Worm (Caenorhabditis elegans): ENCODE measurements around the gene T02E9.5.
A peak's percentile ranks its signal among the peaks of the same experiment; 100 is the strongest.

Gene T02E9.5

DNA sequence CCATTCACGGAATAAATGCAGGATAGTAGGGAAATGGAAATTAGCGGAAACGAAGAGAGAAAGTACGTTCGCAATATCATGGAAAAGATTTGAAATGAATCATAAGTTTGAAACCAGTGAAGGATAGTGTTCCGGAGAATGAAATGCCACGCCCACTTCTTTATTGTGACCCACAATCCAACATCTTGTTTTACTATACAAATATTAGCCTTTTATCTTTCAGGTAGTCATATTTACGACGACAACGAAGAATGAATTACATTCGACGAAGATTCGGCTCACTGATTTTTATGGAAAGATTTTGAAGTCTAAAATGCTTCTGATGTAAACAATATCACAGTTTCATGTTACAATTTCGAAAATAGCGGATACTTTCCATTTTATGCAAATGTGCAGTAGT lies 25.2 kb upstream of the T02E9.5 start, which contains the start of gene cutl-18:
TSS of gene cutl-18 (minus strand) at position 101 of the 400 bp plus-strand sequence.
- TF ChIP-seq pes-1 (GFP tag; IDR thresholded peaks at IDR 0.05) (no peak), ets-7 (tag; optimal IDR thresholded peaks at IDR 0.05) (no peak), scrt-1 (GFP tag; IDR thresholded peaks at IDR 0.05) (no peak), sea-1 (GFP tag; conservative IDR thresholded peaks at IDR 0.05) (no peak), ama-1 (optimal IDR thresholded peaks at IDR 0.05) (no peak), tbx-37 (GFP tag; conservative IDR thresholded peaks at IDR 0.05) (no peak), F13C5.2 (tag; optimal IDR thresholded peaks at IDR 0.05) (no peak), tbx-11 (GFP tag; IDR thresholded peaks at IDR 0.05) (no peak), B0310.2 (tag; optimal IDR thresholded peaks at IDR 0.05) (no peak), aly-1 (tag; optimal IDR thresholded peaks at IDR 0.05) (no peak), hnd-1 (tag; optimal IDR thresholded peaks at IDR 0.05) (no peak), ceh-36 (tag; optimal IDR thresholded peaks at IDR 0.05) (no peak), ceh-13 (GFP tag; optimal IDR thresholded peaks at IDR 0.05) (no peak)

DNA sequence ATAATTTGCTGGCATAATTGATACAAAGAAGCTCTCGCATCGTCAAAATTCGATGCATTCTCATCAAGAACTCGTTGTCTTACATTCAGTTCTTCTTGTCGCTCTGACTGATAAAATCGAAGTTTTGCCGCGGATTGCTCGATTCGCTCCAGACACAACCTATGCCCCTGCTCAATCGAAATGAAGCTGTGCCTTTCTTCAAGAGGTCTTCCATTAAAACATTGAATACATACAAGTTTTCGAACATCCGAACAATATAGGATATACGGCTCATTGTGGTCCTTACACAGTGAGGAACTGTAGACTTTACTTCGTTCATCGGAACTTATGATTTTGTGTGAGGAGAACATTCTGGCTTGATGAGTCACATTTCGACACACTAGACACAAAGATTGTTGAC lies 21.2 kb upstream of the T02E9.5 start:
- TF ChIP-seq flt-1 (GFP tag; IDR thresholded peaks at IDR 0.05) (no peak), ets-7 (tag; optimal IDR thresholded peaks at IDR 0.05) (no peak), hmg-4 (GFP tag; optimal IDR thresholded peaks at IDR 0.05) (no peak), pes-1 (GFP tag; IDR thresholded peaks at IDR 0.05) (no peak), aly-1 (tag; optimal IDR thresholded peaks at IDR 0.05) (no peak), F13C5.2 (tag; optimal IDR thresholded peaks at IDR 0.05) (no peak), scrt-1 (GFP tag; IDR thresholded peaks at IDR 0.05) (no peak), ama-1 (optimal IDR thresholded peaks at IDR 0.05) (no peak), tbx-37 (GFP tag; conservative IDR thresholded peaks at IDR 0.05) (no peak), tbx-11 (GFP tag; IDR thresholded peaks at IDR 0.05) (no peak)

DNA sequence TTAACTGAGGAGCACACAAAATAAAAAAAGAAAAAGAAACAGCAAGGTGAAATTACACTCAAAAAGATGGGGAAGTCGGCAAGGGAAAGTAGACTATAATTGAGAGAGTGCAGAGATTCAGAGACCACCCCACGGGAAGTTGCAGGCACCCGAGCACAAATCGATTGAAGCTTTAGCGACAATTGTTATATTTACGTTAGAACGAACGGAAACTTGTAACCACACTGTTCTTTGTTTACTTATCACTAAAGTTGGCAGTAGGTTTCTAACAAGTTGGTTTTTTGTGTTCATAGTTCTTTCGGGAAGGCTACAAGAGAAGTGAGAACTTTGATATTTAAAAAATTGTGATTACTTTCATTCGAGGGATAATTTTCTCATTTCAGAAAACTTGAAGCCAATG lies 20.3 kb upstream of the T02E9.5 start, which contains the start of gene F47G9.4:
TSS of gene F47G9.4 (minus strand) at position 98 of the 400 bp plus-strand sequence.
- no peak for TF ChIP-seq B0310.2 (tag; optimal IDR thresholded peaks at IDR 0.05)
- TF ChIP-seq ceh-13 (GFP tag; optimal IDR thresholded peaks at IDR 0.05), result no peak
- no peak for TF ChIP-seq F13C5.2 (tag; optimal IDR thresholded peaks at IDR 0.05)
- TF ChIP-seq hmbx-1 (tag; optimal IDR thresholded peaks at IDR 0.05), result no peak

DNA sequence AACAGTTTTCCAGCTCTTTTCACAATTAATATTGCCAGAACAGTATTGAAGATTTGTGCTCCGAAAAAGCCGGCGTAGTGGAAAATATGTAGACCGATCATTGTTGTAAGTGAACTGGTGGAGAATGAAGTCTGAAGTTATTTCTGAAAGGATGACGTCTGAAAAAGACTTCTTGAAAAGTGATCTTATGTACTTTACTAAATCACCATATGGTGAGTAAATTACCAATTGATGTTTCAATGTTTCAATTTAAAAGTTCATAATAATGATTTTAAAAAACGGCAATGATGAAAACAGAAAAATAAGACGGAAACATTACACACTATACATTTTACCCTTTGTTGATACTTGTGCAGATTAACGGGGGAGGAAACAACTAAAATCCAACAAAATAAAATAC lies 18.3 kb upstream of the T02E9.5 start, which contains the start of gene str-141:
TSS of gene str-141 (minus strand) at position 101 of the 400 bp plus-strand sequence.
- TF ChIP-seq tbx-11 (GFP tag; IDR thresholded peaks at IDR 0.05), result no peak
- no peak for TF ChIP-seq tbx-37 (GFP tag; conservative IDR thresholded peaks at IDR 0.05)
- TF ChIP-seq tra-4 (tag; optimal IDR thresholded peaks at IDR 0.05), result no peak
- TF ChIP-seq ets-7 (tag; optimal IDR thresholded peaks at IDR 0.05), result no peak
- no peak for TF ChIP-seq pes-1 (GFP tag; IDR thresholded peaks at IDR 0.05)
- TF ChIP-seq hmg-4 (GFP tag; optimal IDR thresholded peaks at IDR 0.05), result no peak
- TF ChIP-seq ceh-13 (GFP tag; optimal IDR thresholded peaks at IDR 0.05), result no peak

DNA sequence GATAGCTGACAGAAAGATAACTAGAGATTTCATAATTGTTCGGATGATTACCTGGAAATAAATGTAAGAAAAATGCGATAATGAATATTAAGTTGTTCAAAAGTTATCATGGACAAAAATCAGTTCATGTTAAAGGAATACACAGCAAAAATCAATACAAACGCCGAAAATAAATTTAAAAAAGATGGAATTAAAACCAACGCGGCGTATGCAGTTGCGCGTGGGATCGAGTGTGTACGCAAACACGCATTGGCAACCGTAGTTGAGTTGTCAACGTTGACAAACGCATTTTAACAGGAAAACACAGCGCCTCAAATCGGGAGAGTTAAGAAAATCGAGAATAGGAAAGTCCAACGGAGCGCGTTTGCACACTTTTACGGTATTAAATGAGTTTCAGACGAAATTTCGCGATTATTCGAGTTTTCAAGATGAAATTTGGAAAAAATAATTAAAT lies 15.1 kb upstream of the T02E9.5 start, which contains the start of gene tmed-10:
TSS of gene tmed-10 (minus strand) at position 51 of the 454 bp plus-strand sequence.
- TF ChIP-seq ceh-13 (GFP tag; optimal IDR thresholded peaks at IDR 0.05) (no peak), tbx-37 (GFP tag; conservative IDR thresholded peaks at IDR 0.05) (no peak), F13C5.2 (tag; optimal IDR thresholded peaks at IDR 0.05) (no peak), flt-1 (GFP tag; IDR thresholded peaks at IDR 0.05) (peak; percentile 50; the same call in 1 of the 2 replicates), ets-7 (tag; optimal IDR thresholded peaks at IDR 0.05) (no peak), B0310.2 (tag; optimal IDR thresholded peaks at IDR 0.05) (no peak), sea-1 (GFP tag; conservative IDR thresholded peaks at IDR 0.05) (no peak)

DNA sequence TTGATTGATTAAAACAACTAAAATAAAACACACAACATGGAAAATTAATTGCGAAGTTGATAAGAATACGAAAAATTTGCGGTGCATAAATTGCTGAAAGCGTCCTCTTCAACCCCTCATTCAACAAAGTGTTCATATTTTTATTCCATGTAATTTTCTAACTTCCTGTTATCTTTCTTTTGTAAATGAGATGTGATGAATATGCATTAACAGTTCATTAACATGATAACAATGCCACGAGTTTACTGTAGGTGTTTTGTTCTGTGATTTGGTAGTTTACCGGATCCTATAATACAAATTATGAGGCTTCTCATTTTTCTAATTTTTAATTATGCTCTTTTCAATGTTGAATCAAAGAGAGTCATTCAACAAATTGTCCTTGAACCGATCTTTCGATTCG lies 12.9 kb upstream of the T02E9.5 start, which contains the start of gene F47G9.6:
TSS of gene F47G9.6 (plus strand) at position 301 of the 400 bp plus-strand sequence.
- TF ChIP-seq flt-1 (GFP tag; IDR thresholded peaks at IDR 0.05) (no peak), tbx-11 (GFP tag; IDR thresholded peaks at IDR 0.05) (no peak), ama-1 (optimal IDR thresholded peaks at IDR 0.05) (no peak), hnd-1 (tag; optimal IDR thresholded peaks at IDR 0.05) (no peak), aly-1 (tag; optimal IDR thresholded peaks at IDR 0.05) (no peak), sea-1 (GFP tag; conservative IDR thresholded peaks at IDR 0.05) (no peak), ceh-36 (tag; optimal IDR thresholded peaks at IDR 0.05) (no peak), pes-1 (GFP tag; IDR thresholded peaks at IDR 0.05) (no peak), B0310.2 (tag; optimal IDR thresholded peaks at IDR 0.05) (no peak), tbx-37 (GFP tag; conservative IDR thresholded peaks at IDR 0.05) (no peak), scrt-1 (GFP tag; IDR thresholded peaks at IDR 0.05) (no peak)

DNA sequence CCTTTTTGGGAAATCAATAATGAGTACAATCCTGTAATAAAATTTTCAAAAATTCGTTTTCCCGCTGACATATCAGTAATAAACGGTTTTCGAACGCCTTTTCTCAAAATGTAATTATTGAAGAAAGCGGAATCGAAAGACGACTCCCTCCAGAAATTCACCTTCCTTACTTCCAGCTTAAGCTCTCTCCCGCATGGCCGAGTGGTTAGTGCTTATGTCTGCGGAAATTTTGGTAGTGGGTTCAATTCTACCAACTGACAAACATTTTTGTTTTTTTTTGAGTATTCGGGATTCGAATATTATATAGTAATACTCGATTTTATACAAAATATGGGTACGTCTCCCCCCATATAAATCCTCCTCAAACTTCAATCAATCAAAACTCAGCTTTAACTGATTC lies 10.2 kb upstream of the T02E9.5 start:
- TF ChIP-seq flt-1 (GFP tag; IDR thresholded peaks at IDR 0.05), result 0 out of 2 replicates have a peak, but pooled peaks have one; percentile 30

DNA sequence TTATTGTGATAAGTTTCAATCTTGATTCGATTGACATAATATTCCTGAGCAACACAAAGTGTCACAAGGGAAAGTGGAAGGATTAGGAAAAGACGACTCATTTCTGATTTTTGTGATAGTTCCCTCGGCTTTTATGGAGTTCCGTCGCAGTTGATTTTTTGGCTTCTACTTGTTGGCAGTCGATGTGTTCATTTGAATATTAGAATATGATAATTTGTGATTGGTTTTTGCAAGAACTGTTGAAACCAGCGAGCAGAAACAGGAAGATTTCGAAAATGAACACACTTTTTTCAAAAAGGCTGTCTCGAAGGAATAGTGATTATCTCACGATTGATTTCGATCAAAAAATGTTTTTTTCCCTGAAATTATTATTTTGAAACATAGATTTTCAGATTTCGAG lies 7.8 kb upstream of the T02E9.5 start, which contains the start of gene T02E9.6:
TSS of gene T02E9.6 (minus strand) at position 101 of the 400 bp plus-strand sequence.
- TF ChIP-seq hmg-4 (GFP tag; optimal IDR thresholded peaks at IDR 0.05), result no peak
- no peak for TF ChIP-seq aly-1 (tag; optimal IDR thresholded peaks at IDR 0.05)
- TF ChIP-seq ceh-36 (tag; optimal IDR thresholded peaks at IDR 0.05), result no peak
- TF ChIP-seq tra-4 (tag; optimal IDR thresholded peaks at IDR 0.05), result no peak
- TF ChIP-seq pes-1 (GFP tag; IDR thresholded peaks at IDR 0.05), result no peak
- TF ChIP-seq F13C5.2 (tag; optimal IDR thresholded peaks at IDR 0.05), result no peak
- no peak for TF ChIP-seq ceh-13 (GFP tag; optimal IDR thresholded peaks at IDR 0.05)
- no peak for TF ChIP-seq tbx-11 (GFP tag; IDR thresholded peaks at IDR 0.05)
- TF ChIP-seq ama-1 (optimal IDR thresholded peaks at IDR 0.05), result no peak
- no peak for TF ChIP-seq sea-1 (GFP tag; conservative IDR thresholded peaks at IDR 0.05)
- no peak for TF ChIP-seq flt-1 (GFP tag; IDR thresholded peaks at IDR 0.05)
- TF ChIP-seq tbx-37 (GFP tag; conservative IDR thresholded peaks at IDR 0.05), result no peak
- TF ChIP-seq scrt-1 (GFP tag; IDR thresholded peaks at IDR 0.05), result no peak
- TF ChIP-seq ets-7 (tag; optimal IDR thresholded peaks at IDR 0.05), result no peak
